Fruit fly (Drosophila melanogaster) whole organism, embryonic: ENCODE measurements around the gene sage.

Source experiments
- Ada2b ChIP-seq: fragments of 200-800 bp; sonication (Bioruptor generic); IDR thresholded peaks from 2 replicates; pipeline ENCODE4 v1.3.6; 2022; ENCODE audit warnings: missing biosample characterization, missing genetic modification characterization
- CG1024 ChIP-seq: fragments of 200-800 bp; sonication (Bioruptor generic); IDR thresholded peaks from 2 replicates; pipeline ENCODE4 v1.3.6; 2022; ENCODE audit warnings: missing biosample characterization, missing genetic modification characterization
- CG11085 ChIP-seq: fragments of 200-800 bp; sonication (Bioruptor generic); IDR thresholded peaks from 2 replicates; pipeline ENCODE4 v1.3.6; 2022; ENCODE audit warnings: missing biosample characterization, missing genetic modification characterization
- CG11398 ChIP-seq: fragments of 200-800 bp; sonication (Bioruptor generic); optimal IDR thresholded peaks from 2 replicates; lab custom pipeline; 2016; ENCODE audit warnings: missing biosample characterization, missing genetic modification characterization
- CG11696 ChIP-seq: fragments of 200-800 bp; sonication (Bioruptor generic); IDR thresholded peaks from 2 replicates; pipeline ENCODE4 v1.3.6; 2022; ENCODE audit warnings: missing biosample characterization, missing genetic modification characterization
- CG12659 ChIP-seq: fragments of 200-800 bp; sonication (Bioruptor generic); optimal IDR thresholded peaks from 3 replicates; lab custom pipeline; 2017; ENCODE audit warnings: mild to moderate bottlenecking, missing biosample characterization, missing genetic modification reagents, missing genetic modification characterization
- CG12769 ChIP-seq: fragments of 200-800 bp; sonication (Bioruptor generic); optimal IDR thresholded peaks from 2 replicates; lab custom pipeline; 2019; ENCODE audit warnings: missing biosample characterization, mild to moderate bottlenecking, missing genetic modification characterization, moderate library complexity
- CG14860 ChIP-seq: fragments of 200-800 bp; sonication (Bioruptor generic); IDR thresholded peaks from 3 replicates; pipeline ENCODE4 v1.3.6; 2022; ENCODE audit warnings: missing biosample characterization, missing genetic modification characterization; ENCODE audit not compliant: partially characterized antibody
- CG15696 ChIP-seq: fragments of 200-800 bp; sonication (Bioruptor generic); optimal IDR thresholded peaks from 2 replicates; lab custom pipeline; 2019; ENCODE audit warnings: missing biosample characterization, mild to moderate bottlenecking, missing genetic modification characterization, moderate library complexity
- CG1647 ChIP-seq: fragments of 200-800 bp; sonication (Bioruptor generic); optimal IDR thresholded peaks from 3 replicates; lab custom pipeline; 2016; ENCODE audit warnings: missing biosample characterization, missing genetic modification characterization
- CG17186 ChIP-seq: fragments of 200-800 bp; sonication (Bioruptor generic); optimal IDR thresholded peaks from 3 replicates; lab custom pipeline; 2017; ENCODE audit warnings: missing biosample characterization, missing genetic modification reagents, missing genetic modification characterization
- CG17568 ChIP-seq: fragments of 200-800 bp; sonication (Bioruptor generic); optimal IDR thresholded peaks from 2 replicates; lab custom pipeline; 2018; ENCODE audit warnings: missing biosample characterization, mild to moderate bottlenecking, missing genetic modification characterization, moderate library complexity
- CG18262 ChIP-seq: fragments of 200-800 bp; optimal IDR thresholded peaks from 3 replicates; lab custom pipeline; 2019; ENCODE audit warnings: missing biosample characterization, mild to moderate bottlenecking, missing genetic modification characterization, moderate library complexity
- CG2120 ChIP-seq: fragments of 200-800 bp; sonication (Bioruptor generic); optimal IDR thresholded peaks from 3 replicates; lab custom pipeline; 2016; ENCODE audit warnings: missing biosample characterization, missing genetic modification characterization
- CG2875 ChIP-seq: fragments of 200-800 bp; sonication (Bioruptor generic); optimal IDR thresholded peaks from 2 replicates; lab custom pipeline; 2017; ENCODE audit warnings: missing biosample characterization, mild to moderate bottlenecking, missing genetic modification characterization, missing genetic modification reagents
- CG31365 ChIP-seq: fragments of 200-800 bp; sonication (Bioruptor generic); optimal IDR thresholded peaks from 2 replicates; lab custom pipeline; 2018; ENCODE audit warnings: missing biosample characterization, mild to moderate bottlenecking, missing genetic modification characterization
- CG3407 ChIP-seq: fragments of 200-800 bp; sonication (Bioruptor generic); optimal IDR thresholded peaks from 2 replicates; lab custom pipeline; 2018; ENCODE audit warnings: missing biosample characterization, mild to moderate bottlenecking, missing genetic modification characterization
- CG3838 ChIP-seq: fragments of 200-800 bp; sonication (Bioruptor generic); optimal IDR thresholded peaks from 3 replicates; lab custom pipeline; 2016; ENCODE audit warnings: missing biosample characterization, missing genetic modification characterization
- CG42726 ChIP-seq: fragments of 200-800 bp; sonication (Bioruptor generic); IDR thresholded peaks from 2 replicates; pipeline ENCODE4 v1.3.6; 2022; ENCODE audit warnings: missing biosample characterization, missing genetic modification characterization; ENCODE audit not compliant: partially characterized antibody
- CG4854 ChIP-seq: fragments of 200-800 bp; sonication (Bioruptor generic); optimal IDR thresholded peaks from 2 replicates; lab custom pipeline; 2016; ENCODE audit warnings: missing biosample characterization, missing genetic modification characterization, inconsistent platforms
- CG5953 ChIP-seq: fragments of 200-800 bp; sonication (Bioruptor generic); IDR thresholded peaks from 2 replicates; pipeline ENCODE4 v1.3.6; 2022; ENCODE audit warnings: missing biosample characterization, missing genetic modification characterization
- CG6689 ChIP-seq: fragments of 200-800 bp; sonication (Bioruptor generic); IDR thresholded peaks from 2 replicates; pipeline ENCODE4 v1.3.6; 2022; ENCODE audit warnings: missing biosample characterization, missing genetic modification characterization
- CG7839 ChIP-seq: fragments of 200-800 bp; sonication (Bioruptor generic); optimal IDR thresholded peaks from 3 replicates; lab custom pipeline; 2018; ENCODE audit warnings: missing biosample characterization, mild to moderate bottlenecking, missing genetic modification characterization, moderate library complexity
- CG7928 ChIP-seq: fragments of 200-800 bp; sonication (Bioruptor generic); optimal IDR thresholded peaks from 2 replicates; lab custom pipeline; 2017; ENCODE audit warnings: missing biosample characterization, mild to moderate bottlenecking, missing genetic modification characterization
- CG8281 ChIP-seq: fragments of 200-800 bp; sonication (Bioruptor generic); optimal IDR thresholded peaks from 2 replicates; lab custom pipeline; 2018; ENCODE audit warnings: missing biosample characterization, mild to moderate bottlenecking, missing genetic modification characterization, moderate library complexity
- CG9727 ChIP-seq: fragments of 200-800 bp; sonication (Bioruptor generic); optimal IDR thresholded peaks from 3 replicates; lab custom pipeline; 2017; ENCODE audit warnings: missing biosample characterization, mild to moderate bottlenecking, missing genetic modification characterization
- E2f2 ChIP-seq: fragments of 200-800 bp; sonication (Bioruptor generic); IDR thresholded peaks from 2 replicates; pipeline ENCODE4 v1.3.6; 2022; ENCODE audit warnings: missing biosample characterization, missing genetic modification characterization
- ERR ChIP-seq: fragments of 200-800 bp; sonication (Bioruptor generic); optimal IDR thresholded peaks from 2 replicates; lab custom pipeline; 2016; ENCODE audit warnings: missing biosample characterization, missing genetic modification characterization
- Ets65A ChIP-seq: fragments of 200-800 bp; sonication (Bioruptor generic); peaks from one replicate; lab custom pipeline; 2016; ENCODE audit warnings: missing biosample characterization, missing genetic modification characterization
- HLH54F ChIP-seq: fragments of 200-800 bp; sonication (Bioruptor generic); optimal IDR thresholded peaks from 3 replicates; lab custom pipeline; 2016; ENCODE audit warnings: missing biosample characterization, missing genetic modification characterization
- MTF-1 ChIP-seq: fragments of 200-800 bp; sonication (Bioruptor generic); optimal IDR thresholded peaks from 2 replicates; lab custom pipeline; 2018; ENCODE audit warnings: missing biosample characterization, mild to moderate bottlenecking, missing genetic modification characterization, borderline replicate concordance
- Mes4 ChIP-seq: fragments of 200-800 bp; sonication (Bioruptor generic); optimal IDR thresholded peaks from 2 replicates; lab custom pipeline; 2016; ENCODE audit warnings: missing biosample characterization, missing genetic modification characterization
- NC2α ChIP-seq: fragments of 200-800 bp; sonication (Bioruptor generic); optimal IDR thresholded peaks from 2 replicates; lab custom pipeline; 2016; ENCODE audit warnings: missing biosample characterization, missing genetic modification characterization
- NK7.1 ChIP-seq: fragments of 200-800 bp; sonication (Bioruptor generic); optimal IDR thresholded peaks from 3 replicates; lab custom pipeline; 2016; ENCODE audit warnings: missing biosample characterization, missing genetic modification characterization
- Xrp1 ChIP-seq: fragments of 200-800 bp; sonication (Bioruptor generic); IDR thresholded peaks from 2 replicates; pipeline ENCODE4 v1.3.6; 2022; ENCODE audit warnings: missing biosample characterization, missing genetic modification characterization
- btn ChIP-seq: fragments of 200-800 bp; sonication (Bioruptor generic); optimal IDR thresholded peaks from 2 replicates; lab custom pipeline; 2016; ENCODE audit warnings: missing biosample characterization, missing genetic modification characterization
- cad ChIP-seq: fragments of >200 bp; optimal IDR thresholded peaks from 2 replicates; lab custom pipeline; 2017; ENCODE audit warnings: missing biosample characterization, missing genetic modification characterization
- da ChIP-seq: fragments of 200-800 bp; sonication (Bioruptor generic); optimal IDR thresholded peaks from 2 replicates; lab custom pipeline; 2016; ENCODE audit warnings: missing biosample characterization, missing genetic modification characterization
- dati ChIP-seq: fragments of 200-800 bp; sonication (Bioruptor generic); IDR thresholded peaks from 2 replicates; pipeline ENCODE4 v1.3.6; 2022; ENCODE audit warnings: missing biosample characterization, missing genetic modification characterization
- esg ChIP-seq: fragments of 200-800 bp; sonication (Bioruptor generic); conservative IDR thresholded peaks from 2 replicates; pipeline ENCODE4 v1.3.6; 2022; ENCODE audit warnings: missing biosample characterization, missing genetic modification characterization
- gro ChIP-seq: fragments of 200-800 bp; sonication (Bioruptor generic); optimal IDR thresholded peaks from 2 replicates; lab custom pipeline; 2016; ENCODE audit warnings: missing biosample characterization, missing genetic modification characterization
- ind ChIP-seq: fragments of 200-800 bp; sonication (Bioruptor generic); optimal IDR thresholded peaks from 3 replicates; lab custom pipeline; 2016; ENCODE audit warnings: missing biosample characterization, missing genetic modification characterization
- kah ChIP-seq: fragments of 200-800 bp; sonication (Bioruptor generic); optimal IDR thresholded peaks from 2 replicates; lab custom pipeline; 2018; ENCODE audit warnings: missing biosample characterization, mild to moderate bottlenecking, missing genetic modification characterization
- klu ChIP-seq: fragments of 200-800 bp; sonication (Bioruptor generic); IDR thresholded peaks from 2 replicates; pipeline ENCODE4 v1.3.6; 2022; ENCODE audit warnings: missing biosample characterization, missing genetic modification characterization
- nom ChIP-seq: fragments of 200-800 bp; sonication (Bioruptor generic); optimal IDR thresholded peaks from 2 replicates; lab custom pipeline; 2017; ENCODE audit warnings: missing biosample characterization, missing genetic modification characterization, mild to moderate bottlenecking, moderate library complexity, missing genetic modification reagents
- pfk ChIP-seq: fragments of 200-800 bp; sonication (Bioruptor generic); optimal IDR thresholded peaks from 2 replicates; lab custom pipeline; 2018; ENCODE audit warnings: missing biosample characterization, mild to moderate bottlenecking, missing genetic modification characterization, moderate library complexity
- vfl ChIP-seq: fragments of 200-800 bp; sonication (Bioruptor generic); optimal IDR thresholded peaks from 2 replicates; lab custom pipeline; 2016; ENCODE audit warnings: missing biosample characterization, missing genetic modification characterization
- vnd ChIP-seq: fragments of 200-800 bp; sonication (Bioruptor generic); IDR thresholded peaks from 3 replicates; pipeline ENCODE4 v1.3.6; 2022; ENCODE audit warnings: missing biosample characterization, missing genetic modification characterization; ENCODE audit not compliant: partially characterized antibody
- wor ChIP-seq: fragments of 200-800 bp; sonication (Bioruptor generic); IDR thresholded peaks from 2 replicates; pipeline ENCODE4 v1.3.6; 2022; ENCODE audit warnings: missing biosample characterization, missing genetic modification characterization
- zen ChIP-seq: fragments of 200-800 bp; sonication (Bioruptor generic); optimal IDR thresholded peaks from 3 replicates; lab custom pipeline; 2018; ENCODE audit warnings: missing biosample characterization, mild to moderate bottlenecking, missing genetic modification characterization, moderate library complexity

The sage gene

dm6 chr3R:9229996-9230601 lies 33.8 kb downstream of the sage start (continued):
- TF ChIP-seq dati (GFP tag; lab: Robert Waterston, UW) (no peak), CG2875 (GFP tag; lab: Kevin White, UChicago) (no peak), CG31365 (tag; lab: Kevin White, UChicago) (no peak), CG14860 (GFP tag; lab: Robert Waterston, UW) (no peak), CG17568 (GFP tag; lab: Kevin White, UChicago) (peak; percentile 24), wor (GFP tag; lab: Robert Waterston, UW) (no peak), CG6689 (GFP tag; lab: Robert Waterston, UW) (0 out of 2 replicates have a peak, but pooled peaks have one; percentile 36), Mes4 (GFP tag; lab: Kevin White, UChicago) (no peak), CG17186 (GFP tag; lab: Kevin White, UChicago) (no peak), CG12659 (GFP tag; lab: Kevin White, UChicago) (no peak), CG11085 (GFP tag; lab: Robert Waterston, UW) (no peak), Ada2b (GFP tag; lab: Robert Waterston, UW) (0 out of 2 replicates have a peak, but pooled peaks have one; percentile 22), nom (GFP tag; lab: Kevin White, UChicago) (no peak), esg (no peak), CG2120 (GFP tag; lab: Kevin White, UChicago) (peak; percentile 38), ERR (no peak), zen (tag; lab: Kevin White, UChicago) (no peak), MTF-1 (no peak), CG18262 (tag; lab: Kevin White, UChicago) (peak; percentile 28), CG11398 (no peak), CG12769 (no peak), CG1647 (GFP tag; lab: Kevin White, UChicago) (no peak), CG5953 (GFP tag; lab: Robert Waterston, UW) (no peak), NK7.1 (no peak), CG42726 (GFP tag; lab: Robert Waterston, UW) (no peak), CG7928 (no peak), gro (GFP tag; lab: Kevin White, UChicago) (no peak), Ets65A (no peak), E2f2 (GFP tag; lab: Robert Waterston, UW) (no peak), CG4854 (no peak), HLH54F (GFP tag; lab: Kevin White, UChicago) (no peak), Xrp1 (peak; percentile 54), vnd (no peak), CG1024 (GFP tag; lab: Robert Waterston, UW) (no peak), ind (GFP tag; lab: Kevin White, UChicago) (no peak), vfl (no peak), btn (GFP tag; lab: Kevin White, UChicago) (no peak), CG11696 (GFP tag; lab: Robert Waterston, UW) (no peak), CG8281 (tag; lab: Kevin White, UChicago) (no peak), CG3838 (no peak), NC2α (GFP tag; lab: Kevin White, UChicago) (no peak), da (no peak), pfk (no peak), cad (GFP tag; lab: Kevin White, UChicago) (no peak), CG3407 (GFP tag; lab: Kevin White, UChicago) (peak; percentile 20), CG15696 (no peak), CG7839 (tag; lab: Kevin White, UChicago) (peak; percentile 19), klu (GFP tag; lab: Robert Waterston, UW) (no peak), kah (GFP tag; lab: Kevin White, UChicago) (no peak), CG9727 (GFP tag; lab: Kevin White, UChicago) (no peak)
